1 worm cellular context compared by ENCODE assay signal in the genomic region with DNA sequence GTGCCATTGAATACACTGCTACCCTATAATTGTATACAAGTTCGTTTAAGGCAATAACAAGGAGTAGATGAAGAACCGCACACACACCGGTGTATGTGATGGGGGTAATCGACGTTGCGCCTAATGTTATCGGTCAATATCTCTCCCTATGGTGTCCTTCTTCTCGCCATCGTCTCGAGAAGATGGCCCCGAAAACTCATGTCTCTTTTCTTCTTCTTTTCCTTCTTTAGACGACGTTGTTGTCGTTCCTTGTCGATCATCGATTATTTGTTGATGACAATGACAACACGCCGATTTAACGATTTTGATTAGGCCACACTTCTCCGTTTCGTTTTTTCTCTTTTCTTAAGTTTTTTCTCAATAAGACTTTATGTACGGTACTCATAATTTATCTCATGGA.
TF ChIP-seq lines count a peak whose summit lies in the region.

No protein-coding gene starts in this region.

TF ChIP-seq in whole organism, L1 larva, 84 proteins besides CTCF, POLR2A, EP300 and RAD21 (continued from another document):
- no peak for TF ChIP-seq nhr-11 (tag; optimal IDR thresholded peaks at IDR 0.05; lab: Kevin White, UChicago)
- TF ChIP-seq lin-13 (GFP tag; optimal IDR thresholded peaks at IDR 0.05; lab: Kevin White, UChicago), result no peak
- TF ChIP-seq xbp-1 (tag; optimal IDR thresholded peaks at IDR 0.05; lab: Kevin White, UChicago), result no peak
- TF ChIP-seq sptf-1 (tag; optimal IDR thresholded peaks at IDR 0.05; lab: Kevin White, UChicago), result no peak
- TF ChIP-seq C04F5.9 (tag; optimal IDR thresholded peaks at IDR 0.05; lab: Kevin White, UChicago), result no peak
- no peak for TF ChIP-seq nhr-19 (GFP tag; conservative IDR thresholded peaks at IDR 0.05; lab: Robert Waterston, UW)
- no peak for TF ChIP-seq dsc-1 (tag; optimal IDR thresholded peaks at IDR 0.05; lab: Kevin White, UChicago)
- TF ChIP-seq unc-130 (tag; optimal IDR thresholded peaks at IDR 0.05; lab: Kevin White, UChicago), result peak; percentile 28
- peak; percentile 55 for TF ChIP-seq snu-23 (GFP tag; optimal IDR thresholded peaks at IDR 0.05; lab: Kevin White, UChicago)
- no peak for TF ChIP-seq elt-2 (tag; optimal IDR thresholded peaks at IDR 0.05; lab: Kevin White, UChicago)
- no peak for TF ChIP-seq nhr-28 (tag; optimal IDR thresholded peaks at IDR 0.05; lab: Kevin White, UChicago)
- TF ChIP-seq nhr-84 (tag; optimal IDR thresholded peaks at IDR 0.05; lab: Kevin White, UChicago), result no peak
- TF ChIP-seq egl-27 (tag; optimal IDR thresholded peaks at IDR 0.05; lab: Kevin White, UChicago), result no peak
- no peak for TF ChIP-seq mep-1 (tag; optimal IDR thresholded peaks at IDR 0.05; lab: Kevin White, UChicago)
- no peak for TF ChIP-seq F16B12.6 (tag; optimal IDR thresholded peaks at IDR 0.05; lab: Kevin White, UChicago)
- no peak for TF ChIP-seq nhr-77 (tag; optimal IDR thresholded peaks at IDR 0.05; lab: Kevin White, UChicago)
- TF ChIP-seq C34B4.2 (tag; optimal IDR thresholded peaks at IDR 0.05; lab: Kevin White, UChicago), result no peak
- TF ChIP-seq nhr-90 (tag; optimal IDR thresholded peaks at IDR 0.05; lab: Kevin White, UChicago; ENCODE audit: poor library complexity), result peak; percentile 44
- TF ChIP-seq pax-3 (tag; optimal IDR thresholded peaks at IDR 0.05; lab: Kevin White, UChicago), result no peak
- TF ChIP-seq snpc-4 (tag; optimal IDR thresholded peaks at IDR 0.05; lab: Kevin White, UChicago), result no peak
- no peak for TF ChIP-seq dpl-1 (GFP tag; optimal IDR thresholded peaks at IDR 0.05; lab: Kevin White, UChicago)
- no peak for TF ChIP-seq lir-3 (tag; optimal IDR thresholded peaks at IDR 0.05; lab: Kevin White, UChicago; ENCODE audit: poor library complexity)
- peak; percentile 87 for TF ChIP-seq nhr-85 (tag; lab: Kevin White, UChicago)
- TF ChIP-seq fkh-4 (tag; optimal IDR thresholded peaks at IDR 0.05; lab: Kevin White, UChicago; ENCODE audit: borderline replicate concordance), result no peak
- TF ChIP-seq aha-1 (tag; optimal IDR thresholded peaks at IDR 0.05; lab: Kevin White, UChicago), result no peak
- TF ChIP-seq zip-4 (GFP tag; optimal IDR thresholded peaks at IDR 0.05; lab: Kevin White, UChicago), result no peak
- no peak for TF ChIP-seq egl-13 (tag; optimal IDR thresholded peaks at IDR 0.05; lab: Kevin White, UChicago)
- TF ChIP-seq rnt-1 (tag; optimal IDR thresholded peaks at IDR 0.05; lab: Kevin White, UChicago), result no peak
- no peak for TF ChIP-seq isw-1 (GFP tag; IDR thresholded peaks at IDR 0.05; lab: Robert Waterston, UW)
- TF ChIP-seq mef-2 (tag; optimal IDR thresholded peaks at IDR 0.05; lab: Kevin White, UChicago), result no peak
- TF ChIP-seq jun-1 (tag; optimal IDR thresholded peaks at IDR 0.05; lab: Kevin White, UChicago), result no peak
- TF ChIP-seq hlh-17 (GFP tag; optimal IDR thresholded peaks at IDR 0.05; lab: Kevin White, UChicago; ENCODE audit: borderline replicate concordance), result no peak
- TF ChIP-seq unc-62 (GFP tag; optimal IDR thresholded peaks at IDR 0.05; lab: Kevin White, UChicago), result no peak
- no peak for TF ChIP-seq lin-15B (tag; optimal IDR thresholded peaks at IDR 0.05; lab: Kevin White, UChicago)
- no peak for TF ChIP-seq nhr-237 (tag; optimal IDR thresholded peaks at IDR 0.05; lab: Kevin White, UChicago)
- TF ChIP-seq ztf-4 (tag; optimal IDR thresholded peaks at IDR 0.05; lab: Kevin White, UChicago), result no peak
- TF ChIP-seq lin-14 (GFP tag; optimal IDR thresholded peaks at IDR 0.05; lab: Kevin White, UChicago), result peak; percentile 74
- no peak for TF ChIP-seq efl-1 (optimal IDR thresholded peaks at IDR 0.05; lab: Kevin White, UChicago)
- no peak for TF ChIP-seq efl-1 (GFP tag; optimal IDR thresholded peaks at IDR 0.05 in 1 of 2; lab: Kevin White, UChicago)
- TF ChIP-seq ces-1 (GFP tag; optimal IDR thresholded peaks at IDR 0.05; lab: Kevin White, UChicago), result no peak
- no peak for TF ChIP-seq ama-1 (optimal IDR thresholded peaks at IDR 0.05; lab: Kevin White, UChicago)
- TF ChIP-seq unc-30 (tag; optimal IDR thresholded peaks at IDR 0.05; lab: Kevin White, UChicago), result no peak
- TF ChIP-seq elt-3 (tag; optimal IDR thresholded peaks at IDR 0.05; lab: Kevin White, UChicago), result peak in 2 of 6 experiments; percentile 28 to 54
- TF ChIP-seq nhr-71 (tag; optimal IDR thresholded peaks at IDR 0.05; lab: Kevin White, UChicago), result peak; percentile 44
- TF ChIP-seq irx-1 (tag; optimal IDR thresholded peaks at IDR 0.05; lab: Kevin White, UChicago), result no peak
- TF ChIP-seq tbx-2 (tag; optimal IDR thresholded peaks at IDR 0.05; lab: Kevin White, UChicago), result no peak
- TF ChIP-seq pag-3 (tag; optimal IDR thresholded peaks at IDR 0.05; lab: Kevin White, UChicago; ENCODE audit: borderline replicate concordance, insufficient read depth), result no peak
- no peak for TF ChIP-seq unc-86 (tag; optimal IDR thresholded peaks at IDR 0.05; lab: Kevin White, UChicago)
